Worm (Caenorhabditis elegans): ENCODE results near the gene srd-13.

The srd-13 gene

DNA sequence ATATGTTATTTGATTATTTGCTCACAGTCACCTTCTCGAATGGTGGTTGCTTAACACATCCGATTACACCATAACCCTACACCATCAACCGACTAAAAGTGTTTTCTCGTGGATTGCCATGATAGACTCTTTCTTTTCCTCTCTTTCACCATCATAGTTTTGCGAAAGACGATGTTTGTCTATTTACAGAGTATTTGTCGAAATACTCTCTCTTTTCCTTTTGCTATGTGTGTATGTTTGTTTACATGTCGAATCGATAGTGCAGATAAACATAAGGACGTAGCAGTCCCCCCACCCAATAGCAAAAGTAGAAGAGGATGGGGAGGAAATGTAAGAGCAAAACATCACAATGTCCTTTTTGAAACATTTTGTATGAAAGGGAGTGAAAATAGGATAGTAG is 32.1 kb downstream of the srd-13 start:
- TF ChIP-seq hmbx-1 (tag; optimal IDR thresholded peaks at IDR 0.05) (no peak), B0310.2 (tag; optimal IDR thresholded peaks at IDR 0.05) (no peak), tbx-11 (GFP tag; IDR thresholded peaks at IDR 0.05) (no peak), aly-1 (tag; optimal IDR thresholded peaks at IDR 0.05) (no peak), pes-1 (GFP tag; IDR thresholded peaks at IDR 0.05) (no peak), ceh-36 (tag; optimal IDR thresholded peaks at IDR 0.05) (no peak), tbx-37 (GFP tag; conservative IDR thresholded peaks at IDR 0.05) (no peak), ets-7 (tag; optimal IDR thresholded peaks at IDR 0.05) (no peak), sea-1 (GFP tag; conservative IDR thresholded peaks at IDR 0.05) (no peak)

DNA sequence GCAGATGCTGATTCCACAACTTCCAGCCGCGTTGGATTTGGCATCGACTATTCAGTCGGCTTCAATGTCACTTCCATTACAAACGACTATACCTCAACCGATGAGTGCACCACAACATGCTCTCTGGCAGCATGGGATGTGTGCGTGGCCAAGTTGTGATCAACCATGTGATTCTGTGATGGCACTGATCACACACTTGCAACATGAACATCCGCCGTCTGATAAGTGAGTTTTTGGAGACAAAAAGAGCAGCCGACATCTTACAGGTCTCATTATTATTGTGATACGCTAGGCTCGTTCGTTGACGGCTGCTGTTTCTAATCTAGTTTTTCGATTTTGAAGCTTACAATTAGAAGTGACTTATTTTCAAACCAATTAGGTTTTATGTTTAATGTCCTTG is 33.0 kb downstream of the srd-13 start:
- TF ChIP-seq scrt-1 (GFP tag; IDR thresholded peaks at IDR 0.05) (no peak), ceh-13 (GFP tag; optimal IDR thresholded peaks at IDR 0.05) (no peak), B0310.2 (tag; optimal IDR thresholded peaks at IDR 0.05) (no peak), ama-1 (optimal IDR thresholded peaks at IDR 0.05) (no peak), aly-1 (tag; optimal IDR thresholded peaks at IDR 0.05) (no peak), hmg-4 (GFP tag; optimal IDR thresholded peaks at IDR 0.05) (no peak), tbx-11 (GFP tag; IDR thresholded peaks at IDR 0.05) (no peak)

DNA sequence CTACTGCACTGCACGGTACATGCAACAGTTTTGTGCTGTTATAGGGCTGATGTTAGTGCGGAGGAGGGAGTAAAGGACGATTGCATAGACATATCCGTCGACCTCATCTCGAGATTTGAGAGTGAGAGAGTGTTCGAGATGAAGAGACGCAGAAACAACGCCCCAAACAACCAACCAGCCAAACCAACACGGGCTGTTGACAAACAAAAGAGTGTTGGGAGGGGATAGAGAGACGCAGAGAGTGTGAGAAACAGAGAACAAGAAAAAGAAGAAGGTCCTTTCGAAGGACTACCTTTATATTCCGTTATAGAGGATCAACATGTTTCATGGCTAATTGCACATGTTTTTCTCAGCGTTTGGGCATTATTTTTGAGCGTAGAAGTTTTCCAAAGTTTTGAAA is 35.1 kb downstream of the srd-13 start:
- TF ChIP-seq hmg-4 (GFP tag; optimal IDR thresholded peaks at IDR 0.05) = peak; percentile 52
- no peak for TF ChIP-seq F13C5.2 (tag; optimal IDR thresholded peaks at IDR 0.05)

DNA sequence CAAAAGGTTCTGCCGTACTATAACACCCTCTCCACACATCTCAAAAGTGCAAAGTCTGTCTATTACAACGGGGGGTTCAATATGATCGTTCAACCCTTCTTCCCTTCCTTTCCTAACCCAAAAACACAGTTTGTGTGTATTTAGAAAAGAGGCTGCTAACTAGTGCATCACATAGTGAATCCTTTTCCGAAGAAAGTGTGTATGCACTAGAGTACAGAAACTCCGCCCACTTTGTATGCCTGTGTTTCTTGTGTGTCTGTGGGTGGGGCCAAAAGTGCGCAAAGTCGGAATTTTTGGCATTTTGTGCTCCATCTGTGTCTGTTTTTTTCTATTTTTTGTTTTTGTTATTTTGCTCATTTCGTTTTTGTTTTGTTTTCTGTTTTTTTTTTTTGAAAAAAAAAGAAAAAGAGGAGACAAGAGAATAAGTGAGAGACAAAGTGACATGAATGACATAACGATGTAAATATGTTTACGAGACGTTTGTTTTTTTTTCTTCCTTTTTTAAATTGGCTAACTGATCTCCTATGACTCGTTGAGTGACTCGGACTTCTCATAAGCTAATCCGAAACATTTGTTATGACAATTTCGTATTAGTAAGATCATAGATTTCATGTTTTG is 36.8 kb downstream of the srd-13 start:
- TF ChIP-seq B0310.2 (tag; optimal IDR thresholded peaks at IDR 0.05) (no peak), ets-7 (tag; optimal IDR thresholded peaks at IDR 0.05) (no peak), ceh-36 (tag; optimal IDR thresholded peaks at IDR 0.05) (no peak), tra-4 (tag; optimal IDR thresholded peaks at IDR 0.05) (no peak), ceh-13 (GFP tag; optimal IDR thresholded peaks at IDR 0.05) (no peak), ama-1 (optimal IDR thresholded peaks at IDR 0.05) (no peak), scrt-1 (GFP tag; IDR thresholded peaks at IDR 0.05) (no peak), hmbx-1 (tag; optimal IDR thresholded peaks at IDR 0.05) (no peak), pes-1 (GFP tag; IDR thresholded peaks at IDR 0.05) (no peak), hmg-4 (GFP tag; optimal IDR thresholded peaks at IDR 0.05) (no peak)

DNA sequence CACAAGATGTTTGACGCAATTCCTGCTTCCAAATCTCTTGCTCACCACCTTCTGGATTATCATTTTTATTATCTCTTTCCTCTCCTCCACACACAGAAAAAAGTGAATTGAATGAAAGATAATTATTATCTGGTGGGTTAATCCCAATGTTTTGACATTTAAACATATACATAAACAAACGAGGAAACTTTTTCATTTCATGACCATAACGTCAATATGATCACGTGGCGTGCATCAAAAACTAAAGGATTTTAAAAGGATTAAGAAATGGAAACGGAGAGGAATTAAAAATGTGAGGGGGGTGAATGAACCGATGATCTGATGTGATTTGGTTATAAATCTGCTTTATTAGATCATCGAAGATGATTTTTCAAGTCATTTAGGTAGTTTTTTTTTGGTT is 39.9 kb downstream of the srd-13 start:
- no peak for TF ChIP-seq tbx-11 (GFP tag; IDR thresholded peaks at IDR 0.05)
- TF ChIP-seq ets-7 (tag; optimal IDR thresholded peaks at IDR 0.05) = no peak
- TF ChIP-seq B0310.2 (tag; optimal IDR thresholded peaks at IDR 0.05) = no peak
- TF ChIP-seq ceh-36 (tag; optimal IDR thresholded peaks at IDR 0.05) = peak; percentile 21

DNA sequence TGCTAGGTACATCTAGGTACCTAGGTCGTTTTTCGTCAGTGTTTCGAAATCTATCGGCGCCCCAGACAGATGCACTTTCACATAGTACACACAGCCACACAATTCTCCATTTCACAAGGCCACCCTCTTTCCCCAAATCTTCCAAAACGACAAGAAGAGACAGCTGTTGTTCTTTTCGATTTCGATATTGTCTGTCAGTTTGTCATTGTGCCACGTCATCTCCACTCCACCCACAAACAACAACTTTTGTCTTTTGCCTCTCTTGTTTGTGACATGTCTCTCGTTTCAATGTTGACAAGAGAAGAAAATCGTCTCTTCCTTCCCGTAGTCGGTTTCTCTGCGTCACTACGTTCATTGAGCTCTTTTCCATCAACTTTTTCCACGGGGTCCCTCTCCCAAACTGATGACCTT is 41.6 kb downstream of the srd-13 start:
- TF ChIP-seq scrt-1 (GFP tag; IDR thresholded peaks at IDR 0.05) (0 out of 2 replicates have a peak, but pooled peaks have one; percentile 11), hmg-4 (GFP tag; optimal IDR thresholded peaks at IDR 0.05) (no peak)

DNA sequence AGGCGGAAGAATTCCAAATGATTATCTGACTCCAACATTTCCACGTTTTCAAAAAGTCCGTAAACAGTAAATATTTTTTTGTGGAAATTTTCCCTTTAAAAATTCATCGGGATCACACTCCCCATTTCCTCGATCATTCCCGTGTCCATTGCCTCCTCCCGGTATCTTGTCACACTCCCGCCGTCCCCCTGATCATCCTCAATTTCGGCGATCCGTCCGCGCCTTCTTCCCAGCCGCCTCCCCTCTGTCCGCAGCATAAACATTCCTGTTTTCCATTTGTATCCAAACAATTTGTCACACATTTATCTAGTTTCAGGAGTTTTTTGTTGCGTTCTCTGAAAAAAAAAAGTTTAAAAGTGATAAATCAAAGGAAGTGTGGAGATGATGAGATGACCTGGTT is 42.5 kb downstream of the srd-13 start:
- no peak for TF ChIP-seq B0310.2 (tag; optimal IDR thresholded peaks at IDR 0.05)
- TF ChIP-seq ceh-13 (GFP tag; optimal IDR thresholded peaks at IDR 0.05) = no peak
- no peak for TF ChIP-seq ets-7 (tag; optimal IDR thresholded peaks at IDR 0.05)
- no peak for TF ChIP-seq hmg-4 (GFP tag; optimal IDR thresholded peaks at IDR 0.05)
- TF ChIP-seq pes-1 (GFP tag; IDR thresholded peaks at IDR 0.05) = no peak
- TF ChIP-seq ama-1 (optimal IDR thresholded peaks at IDR 0.05) = no peak
- no peak for TF ChIP-seq flt-1 (GFP tag; IDR thresholded peaks at IDR 0.05)
- TF ChIP-seq tbx-11 (GFP tag; IDR thresholded peaks at IDR 0.05) = no peak
- no peak for TF ChIP-seq tbx-37 (GFP tag; conservative IDR thresholded peaks at IDR 0.05)
- TF ChIP-seq tra-4 (tag; optimal IDR thresholded peaks at IDR 0.05) = no peak

DNA sequence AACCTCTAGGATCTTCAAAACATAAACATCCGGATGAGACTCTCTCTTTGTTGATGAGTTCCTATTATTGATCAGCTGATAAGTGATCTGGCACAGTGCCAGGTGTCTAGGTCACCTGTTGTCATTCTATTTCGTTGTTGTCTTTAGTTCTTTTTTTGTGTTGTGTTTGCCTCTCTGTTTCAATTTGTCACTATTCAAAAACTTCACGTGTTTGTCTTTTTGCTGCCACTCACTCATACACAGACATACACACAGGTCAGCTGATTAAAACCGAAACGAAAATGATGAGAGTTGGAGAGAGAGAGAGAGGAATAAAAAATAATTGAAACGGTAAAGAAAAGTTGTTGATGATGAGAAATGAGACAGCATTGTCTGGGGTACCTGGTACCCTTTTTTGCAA is 44.3 kb downstream of the srd-13 start:
- TF ChIP-seq sea-1 (GFP tag; conservative IDR thresholded peaks at IDR 0.05) = no peak
- no peak for TF ChIP-seq tbx-11 (GFP tag; IDR thresholded peaks at IDR 0.05)
- no peak for TF ChIP-seq tbx-37 (GFP tag; conservative IDR thresholded peaks at IDR 0.05)

DNA sequence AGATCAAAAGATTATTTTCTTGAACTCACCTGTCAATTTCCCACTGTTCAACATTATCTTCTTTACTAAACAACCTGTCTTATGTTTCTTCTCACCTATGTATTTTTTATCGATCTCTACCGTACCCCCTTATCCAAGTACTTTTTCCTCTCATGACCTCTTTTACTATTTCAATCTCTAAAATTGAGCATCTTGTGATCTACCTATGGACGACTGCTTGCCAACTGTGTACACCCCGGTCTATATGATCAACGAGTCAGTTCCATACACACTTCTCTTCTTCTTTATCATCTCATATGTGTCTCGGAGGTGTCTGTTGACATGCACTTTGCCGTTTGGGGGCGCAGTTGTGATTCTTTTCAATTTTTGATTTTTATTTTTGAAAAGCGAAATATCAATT is 45.3 kb downstream of the srd-13 start:
- no peak for TF ChIP-seq sea-1 (GFP tag; conservative IDR thresholded peaks at IDR 0.05)
- TF ChIP-seq ama-1 (optimal IDR thresholded peaks at IDR 0.05) = no peak

Data from whole organism, early embryonic.